Worm (Caenorhabditis elegans) whole organism, early embryonic: Measurements from ENCODE around the gene D1005.2.

Source experiments
- F13C5.2 ChIP-seq: sonication (generic microtip); optimal IDR thresholded peaks from 2 replicates; lab custom pipeline; 2017; ENCODE audit warnings: mild to moderate bottlenecking, missing genetic modification characterization, inconsistent platforms, missing compliant biosample characterization
- aly-1 ChIP-seq: sonication (generic microtip); optimal IDR thresholded peaks from 2 replicates; lab custom pipeline; 2016; ENCODE audit warnings: missing genetic modification characterization, missing compliant biosample characterization
- ama-1 ChIP-seq: fragments of 150-350 bp; optimal IDR thresholded peaks from 2 replicates; lab custom pipeline; 2014
- ets-7 ChIP-seq: sonication (generic microtip); optimal IDR thresholded peaks from 2 replicates; lab custom pipeline; 2016; ENCODE audit warnings: missing genotype, missing genetic modification characterization, missing compliant biosample characterization
- hmbx-1 ChIP-seq: sonication (generic microtip); optimal IDR thresholded peaks from 2 replicates; lab custom pipeline; 2016; ENCODE audit warnings: mild to moderate bottlenecking, missing genetic modification characterization, missing compliant biosample characterization
- sea-1 ChIP-seq: fragments of 200-800 bp; sonication (Bioruptor generic); conservative IDR thresholded peaks from 2 replicates; pipeline ENCODE4 v1.3.6; 2022; ENCODE audit warnings: missing genetic modification characterization, missing compliant biosample characterization

DNA sequence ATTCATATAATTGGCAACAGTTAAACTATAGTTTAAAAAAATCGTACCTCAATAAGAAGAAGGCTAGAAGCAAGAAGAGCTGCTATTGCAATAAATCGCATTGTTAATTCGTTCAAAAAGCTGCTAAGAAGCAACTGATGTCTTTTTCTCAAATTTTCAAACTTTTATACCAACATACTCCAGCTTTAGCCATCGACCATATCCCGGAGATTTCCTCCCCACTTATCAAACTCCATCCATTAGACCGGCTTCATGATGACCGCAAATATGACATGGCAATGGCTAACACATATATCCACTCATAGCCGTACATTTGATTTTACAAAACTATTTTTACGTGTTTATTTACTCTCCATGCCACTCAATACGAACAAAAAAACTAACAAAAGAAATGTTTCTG, 48.3 kb upstream of the D1005.2 start, which contains the start of gene abu-2:
- no peak for TF ChIP-seq ama-1 (lab: Kevin White, UChicago)
- TF ChIP-seq F13C5.2 (tag; lab: Kevin White, UChicago) = no peak
- TF ChIP-seq ets-7 (tag; lab: Kevin White, UChicago) = no peak
- no peak for TF ChIP-seq sea-1 (GFP tag; lab: Robert Waterston, UW)
- TF ChIP-seq hmbx-1 (tag; lab: Kevin White, UChicago) = no peak
- no peak for TF ChIP-seq aly-1 (tag; lab: Kevin White, UChicago)
